Worm (Caenorhabditis elegans) whole organism, midembryonic: ENCODE results near the gene C16C8.20.

Source experiments
- T22C8.4 ChIP-seq: fragments of 200-800 bp; sonication (Bioruptor generic); IDR thresholded peaks from 2 replicates; pipeline ENCODE4 v1.3.6; 2022; ENCODE audit warnings: missing genetic modification characterization, missing compliant biosample characterization
- flt-1 ChIP-seq: fragments of 200-800 bp; sonication (Bioruptor generic); IDR thresholded peaks from 2 replicates; pipeline ENCODE4 v1.3.6; 2022; ENCODE audit warnings: missing genetic modification characterization, missing compliant biosample characterization
- ref-1 ChIP-seq: fragments of 200-800 bp; sonication (Bioruptor generic); conservative IDR thresholded peaks from 2 replicates; pipeline ENCODE4 v1.3.6; 2022; ENCODE audit warnings: missing genetic modification reagents, missing genetic modification characterization, missing compliant biosample characterization
- ztf-23 ChIP-seq: fragments of 200-800 bp; sonication (Bioruptor generic); IDR thresholded peaks from 2 replicates; pipeline ENCODE4 v1.3.6; 2022; ENCODE audit warnings: missing genetic modification reagents, missing genetic modification characterization, missing compliant biosample characterization
- ztf-29 ChIP-seq: fragments of 200-800 bp; sonication (Bioruptor generic); IDR thresholded peaks from 2 replicates; pipeline ENCODE4 v1.3.6; 2022; ENCODE audit warnings: missing genetic modification reagents, missing genetic modification characterization, missing compliant biosample characterization

- no peak for TF ChIP-seq T22C8.4
- TF ChIP-seq ref-1 (GFP tag; lab: Robert Waterston, UW): no peak
- no peak for TF ChIP-seq ztf-29 (GFP tag; lab: Robert Waterston, UW)
- no peak for TF ChIP-seq ztf-23 (GFP tag; lab: Robert Waterston, UW)
- TF ChIP-seq flt-1 (GFP tag; lab: Robert Waterston, UW): no peak
These were observed 27.0 kb downstream of the C16C8.20 start, which contains the start of gene sdz-32 for ce11 chrII:3473744-3474143.
